Fruit fly (Drosophila melanogaster) whole organism, prepupa: ENCODE data around the gene spn-E.

Experiments used
- CG3919 ChIP-seq: fragments of 200-800 bp; sonication (Bioruptor generic); optimal IDR thresholded peaks from 3 replicates; lab custom pipeline; 2016; ENCODE audit warnings: missing biosample characterization, missing genetic modification characterization
- CG6808 ChIP-seq: fragments of 200-800 bp; sonication (Bioruptor generic); optimal IDR thresholded peaks from 3 replicates; lab custom pipeline; 2017; ENCODE audit warnings: missing biosample characterization, missing genetic modification characterization, mild to moderate bottlenecking, moderate library complexity, missing genetic modification reagents
- CG8319 ChIP-seq: fragments of 200-800 bp; sonication (Bioruptor generic); optimal IDR thresholded peaks from 3 replicates; lab custom pipeline; 2016; ENCODE audit warnings: missing biosample characterization, missing genetic modification characterization
- Gug ChIP-seq: fragments of 200-800 bp; sonication (Bioruptor generic); IDR thresholded peaks from 2 replicates; pipeline ENCODE4 v1.3.6; 2022; ENCODE audit warnings: missing biosample characterization, missing genetic modification characterization
- Hr38 ChIP-seq: sonication (Bioruptor generic); optimal IDR thresholded peaks from 2 replicates; lab custom pipeline; 2016; ENCODE audit warnings: missing biosample characterization, missing genetic modification characterization
- Hr39 ChIP-seq: fragments of 200-800 bp; sonication (Bioruptor generic); optimal IDR thresholded peaks from 2 replicates; lab custom pipeline; 2016; ENCODE audit warnings: missing biosample characterization, missing genetic modification characterization
- OdsH ChIP-seq: fragments of 200-800 bp; sonication (Bioruptor generic); optimal IDR thresholded peaks from 3 replicates; lab custom pipeline; 2016; ENCODE audit warnings: missing biosample characterization, missing genetic modification characterization
- Sox102F ChIP-seq: fragments of 200-800 bp; sonication (Bioruptor generic); optimal IDR thresholded peaks from 2 replicates; lab custom pipeline; 2016; ENCODE audit warnings: missing biosample characterization, mild to moderate bottlenecking, missing genetic modification characterization
- pdm3 ChIP-seq: fragments of 200-800 bp; sonication (Bioruptor generic); optimal IDR thresholded peaks from 3 replicates; lab custom pipeline; 2016; ENCODE audit warnings: missing biosample characterization, missing genetic modification characterization

- no peak for TF ChIP-seq Hr39 (GFP tag; lab: Kevin White, UChicago)
- TF ChIP-seq Hr38 (GFP tag; lab: Kevin White, UChicago) = no peak
- no peak for TF ChIP-seq pdm3
- TF ChIP-seq Sox102F (GFP tag; lab: Kevin White, UChicago) = no peak
- no peak for TF ChIP-seq Gug (GFP tag; lab: Robert Waterston, UW)
- no peak for TF ChIP-seq CG3919
- TF ChIP-seq OdsH (GFP tag; lab: Kevin White, UChicago) = no peak
- TF ChIP-seq CG6808 = no peak
- no peak for TF ChIP-seq CG8319
These were observed 35.7 kb downstream of the spn-E start for dm6 chr3R:15872829-15873440.
